Fruit fly (Drosophila melanogaster): ENCODE data around the gene CG11089.

DNA sequence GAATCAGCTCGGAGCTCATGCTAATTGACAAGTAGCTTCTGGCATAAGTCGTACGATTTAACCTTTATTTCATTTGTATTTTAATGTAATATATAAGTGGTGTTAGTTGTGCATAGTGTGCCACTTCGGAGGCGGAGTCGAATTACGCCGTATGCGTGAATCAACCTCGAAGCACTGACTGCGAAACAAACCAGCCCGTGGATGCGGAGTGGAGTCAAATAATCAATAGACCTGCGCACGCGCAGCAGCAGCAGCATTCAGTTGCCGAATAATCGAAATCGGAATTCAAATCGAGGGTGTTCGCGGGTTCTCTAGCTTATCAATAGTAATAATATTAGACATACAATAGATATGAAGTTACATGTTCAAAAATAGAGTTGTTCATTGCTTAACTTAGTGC is 48.6 kb upstream of the CG11089 start, which contains the start of gene RabX4:
- TF ChIP-seq lola (GFP tag; optimal IDR thresholded peaks at IDR 0.05): no peak
- TF ChIP-seq fru (GFP tag; optimal IDR thresholded peaks at IDR 0.05): no peak
- TF ChIP-seq Dfd (GFP tag; optimal IDR thresholded peaks at IDR 0.05): no peak
- no peak for TF ChIP-seq rgr (GFP tag; optimal IDR thresholded peaks at IDR 0.05)
- no peak for TF ChIP-seq pan (optimal IDR thresholded peaks at IDR 0.05)
- no peak for TF ChIP-seq usp (GFP tag; optimal IDR thresholded peaks at IDR 0.05)
- no peak for TF ChIP-seq dsf (GFP tag; optimal IDR thresholded peaks at IDR 0.05; ENCODE audit: borderline replicate concordance)
